Worm (Caenorhabditis elegans) whole organism, L3 larva: Measurements from ENCODE around the gene F15B9.6.

ENCODE experiments used
- aly-2 ChIP-seq: fragments of 150-350 bp; optimal IDR thresholded peaks from 2 replicates; lab custom pipeline; 2014; ENCODE audit warnings: missing biosample characterization, missing genetic modification characterization
- ama-1 ChIP-seq: fragments of 150-350 bp; optimal IDR thresholded peaks from 2 replicates; lab custom pipeline; 2018
- elt-1 ChIP-seq: fragments of 150-350 bp; optimal IDR thresholded peaks from 2 replicates; lab custom pipeline; 2014; ENCODE audit warnings: missing biosample characterization, missing genetic modification characterization
- elt-3 ChIP-seq, 3 experiments: fragments of 150-350 bp in 1 of 3; sonication (generic microtip) in 2 of 3; optimal IDR thresholded peaks; 2 replicates in 2 of 3; 4 replicates in 1 of 3; lab custom pipeline; 2014 to 2017; ENCODE audit warnings: missing biosample characterization in 3 of 3, missing genetic modification characterization in 3 of 3
- hmg-11 ChIP-seq: sonication (generic microtip); optimal IDR thresholded peaks from 2 replicates; lab custom pipeline; 2016; ENCODE audit warnings: missing genetic modification characterization, missing compliant biosample characterization
- lin-15B ChIP-seq: fragments of 150-350 bp; optimal IDR thresholded peaks from 2 replicates; lab custom pipeline; 2014; ENCODE audit warnings: missing biosample characterization, missing genetic modification characterization
- nfya-1 ChIP-seq: sonication (generic microtip); optimal IDR thresholded peaks from 2 replicates; lab custom pipeline; 2017; ENCODE audit warnings: missing genetic modification characterization, mild to moderate bottlenecking, missing compliant biosample characterization, antibody characterized with exemption, moderate library complexity; ENCODE audit not compliant: insufficient read depth
- nhr-12 ChIP-seq: fragments of 150-350 bp; optimal IDR thresholded peaks from 2 replicates; lab custom pipeline; 2014; ENCODE audit warnings: missing biosample characterization, missing genetic modification characterization
- nhr-23 ChIP-seq: fragments of 150-350 bp; optimal IDR thresholded peaks from 2 replicates; lab custom pipeline; 2014; ENCODE audit warnings: missing biosample characterization, missing genetic modification reagents, missing genetic modification characterization
- nhr-28 ChIP-seq: fragments of 150-350 bp; optimal IDR thresholded peaks from 2 replicates; lab custom pipeline; 2014; ENCODE audit warnings: missing biosample characterization, missing genetic modification characterization
- pha-4 ChIP-seq: fragments of 150-350 bp; optimal IDR thresholded peaks from 2 replicates; lab custom pipeline; 2014; ENCODE audit warnings: missing biosample characterization, missing genetic modification reagents, missing genetic modification characterization
- skn-1 ChIP-seq: fragments of 150-350 bp; optimal IDR thresholded peaks from 2 replicates; lab custom pipeline; 2014; ENCODE audit warnings: missing biosample characterization, missing genetic modification characterization
- unc-39 ChIP-seq: sonication (generic microtip); optimal IDR thresholded peaks from 4 replicates; lab custom pipeline; 2017; ENCODE audit warnings: missing biosample characterization, missing genetic modification characterization
- zag-1 ChIP-seq: fragments of 150-350 bp; optimal IDR thresholded peaks from 2 replicates; lab custom pipeline; 2014; ENCODE audit warnings: missing biosample characterization, missing genetic modification characterization

ce11 chrV:13009843-13010242 is 4.1 kb upstream of the F15B9.6 start:
- no peak for TF ChIP-seq unc-39 (tag; lab: Kevin White, UChicago)
- TF ChIP-seq ama-1 (lab: Kevin White, UChicago) = no peak
- no peak for TF ChIP-seq elt-3 (tag; optimal IDR thresholded peaks at IDR 0.05; lab: Kevin White, UChicago)
- TF ChIP-seq nhr-23 = no peak
- no peak for TF ChIP-seq hmg-11 (tag; lab: Kevin White, UChicago)
- peak; percentile 2 for TF ChIP-seq pha-4 (tag; lab: Kevin White, UChicago)
- TF ChIP-seq skn-1 (tag; lab: Kevin White, UChicago) = no peak
- no peak for TF ChIP-seq nhr-12 (tag; lab: Kevin White, UChicago)
- no peak for TF ChIP-seq elt-1 (tag; lab: Kevin White, UChicago)
- TF ChIP-seq aly-2 (tag; lab: Kevin White, UChicago) = no peak
- TF ChIP-seq lin-15B (tag; lab: Kevin White, UChicago) = no peak
- no peak for TF ChIP-seq nhr-28
- no peak for TF ChIP-seq zag-1 (tag; lab: Kevin White, UChicago)
- peak; percentile 58 for TF ChIP-seq nfya-1 (tag; lab: Kevin White, UChicago)
